Fruit fly (Drosophila melanogaster) whole organism, embryonic: ENCODE data around the gene TwdlQ.

Experiments used
- Abd-B ChIP-seq: fragments of 200-800 bp; sonication (Bioruptor generic); optimal IDR thresholded peaks from 2 replicates; lab custom pipeline; 2018; ENCODE audit warnings: missing biosample characterization, mild to moderate bottlenecking, missing genetic modification characterization, moderate library complexity
- Antp ChIP-seq: fragments of 200-800 bp; sonication (Bioruptor generic); optimal IDR thresholded peaks from 3 replicates; lab custom pipeline; 2016; ENCODE audit warnings: missing biosample characterization, missing genetic modification characterization
- Atf-2 ChIP-seq: fragments of 200-800 bp; sonication (Bioruptor generic); optimal IDR thresholded peaks from 2 replicates; lab custom pipeline; 2016; ENCODE audit warnings: missing biosample characterization, missing genetic modification characterization
- Atf6 ChIP-seq: fragments of 200-800 bp; sonication (Bioruptor generic); IDR thresholded peaks from 2 replicates; pipeline ENCODE4 v1.3.6; 2022; ENCODE audit warnings: missing biosample characterization, missing genetic modification characterization
- CG10209 ChIP-seq: fragments of 200-800 bp; sonication (Bioruptor generic); optimal IDR thresholded peaks from 3 replicates; lab custom pipeline; 2017; ENCODE audit warnings: missing biosample characterization, mild to moderate bottlenecking, missing genetic modification characterization, missing genetic modification reagents
- CG12391 ChIP-seq: fragments of 200-800 bp; sonication (Bioruptor generic); optimal IDR thresholded peaks from 3 replicates; lab custom pipeline; 2018; ENCODE audit warnings: missing biosample characterization, mild to moderate bottlenecking, missing genetic modification characterization, moderate library complexity
- CG12659 ChIP-seq: fragments of 200-800 bp; sonication (Bioruptor generic); optimal IDR thresholded peaks from 3 replicates; lab custom pipeline; 2017; ENCODE audit warnings: mild to moderate bottlenecking, missing biosample characterization, missing genetic modification reagents, missing genetic modification characterization
- CG13287 ChIP-seq: fragments of 200-800 bp; sonication (Bioruptor generic); IDR thresholded peaks from 2 replicates; pipeline ENCODE4 v1.3.6; 2022; ENCODE audit warnings: missing biosample characterization, missing genetic modification characterization; ENCODE audit not compliant: partially characterized antibody
- CG13296 ChIP-seq: fragments of 200-800 bp; sonication (Bioruptor generic); optimal IDR thresholded peaks from 3 replicates; lab custom pipeline; 2018; ENCODE audit warnings: missing biosample characterization, mild to moderate bottlenecking, missing genetic modification characterization
- CG14050 ChIP-seq: fragments of 200-800 bp; sonication (Bioruptor generic); IDR thresholded peaks from 3 replicates; pipeline ENCODE4 v1.3.6; 2022; ENCODE audit warnings: missing biosample characterization, missing genetic modification characterization
- CG14710 ChIP-seq: fragments of 200-800 bp; sonication (Bioruptor generic); optimal IDR thresholded peaks from 3 replicates; lab custom pipeline; 2019; ENCODE audit warnings: missing biosample characterization, mild to moderate bottlenecking, missing genetic modification characterization, moderate library complexity
- CG2120 ChIP-seq: fragments of 200-800 bp; sonication (Bioruptor generic); optimal IDR thresholded peaks from 3 replicates; lab custom pipeline; 2016; ENCODE audit warnings: missing biosample characterization, missing genetic modification characterization
- CG2129 ChIP-seq: fragments of 200-800 bp; sonication (Bioruptor generic); IDR thresholded peaks from 2 replicates; pipeline ENCODE4 v1.3.6; 2022; ENCODE audit warnings: missing biosample characterization, missing genetic modification characterization; ENCODE audit not compliant: partially characterized antibody
- CG2712 ChIP-seq: fragments of 200-800 bp; optimal IDR thresholded peaks from 3 replicates; lab custom pipeline; 2019; ENCODE audit warnings: missing biosample characterization, mild to moderate bottlenecking, missing genetic modification characterization, moderate library complexity
- CG31441 ChIP-seq: fragments of 200-800 bp; sonication (Bioruptor generic); IDR thresholded peaks from 2 replicates; pipeline ENCODE4 v1.3.6; 2022; ENCODE audit warnings: missing biosample characterization, missing genetic modification characterization
- CG4328 ChIP-seq: fragments of 200-800 bp; sonication (Bioruptor generic); optimal IDR thresholded peaks from 3 replicates; lab custom pipeline; 2017; ENCODE audit warnings: missing biosample characterization, missing genetic modification reagents, missing genetic modification characterization
- CG4404 ChIP-seq: fragments of 200-800 bp; sonication (Bioruptor generic); IDR thresholded peaks from 2 replicates; pipeline ENCODE4 v1.3.6; 2022; ENCODE audit warnings: missing biosample characterization, missing genetic modification characterization
- CG5953 ChIP-seq: fragments of 200-800 bp; sonication (Bioruptor generic); IDR thresholded peaks from 2 replicates; pipeline ENCODE4 v1.3.6; 2022; ENCODE audit warnings: missing biosample characterization, missing genetic modification characterization
- CG6791 ChIP-seq: fragments of 200-800 bp; sonication (Bioruptor generic); IDR thresholded peaks from 3 replicates; pipeline ENCODE4 v1.3.6; 2022; ENCODE audit warnings: missing biosample characterization, missing genetic modification characterization; ENCODE audit not compliant: partially characterized antibody
- CG9797 ChIP-seq: fragments of 200-800 bp; sonication (Bioruptor generic); optimal IDR thresholded peaks from 3 replicates; lab custom pipeline; 2018; ENCODE audit warnings: missing biosample characterization, mild to moderate bottlenecking, missing genetic modification characterization
- CG9932 ChIP-seq: fragments of 200-800 bp; sonication (Bioruptor generic); IDR thresholded peaks from 2 replicates; pipeline ENCODE4 v1.3.6; 2022; ENCODE audit warnings: missing biosample characterization, missing genetic modification characterization
- Dip3 ChIP-seq: fragments of 200-800 bp; sonication (Bioruptor generic); optimal IDR thresholded peaks from 3 replicates; lab custom pipeline; 2016; ENCODE audit warnings: missing biosample characterization, missing genetic modification characterization
- Eip74EF ChIP-seq, 2 experiments: fragments of 200-800 bp in 1 of 2; fragments of >200 bp in 1 of 2; sonication (Bioruptor generic) in 1 of 2; optimal IDR thresholded peaks; 2 replicates each; lab custom pipeline; 2017 to 2019; ENCODE audit warnings: missing biosample characterization in 2 of 2, missing genetic modification characterization in 2 of 2, mild to moderate bottlenecking in 1 of 2, moderate library complexity in 1 of 2
- Ets97D ChIP-seq: fragments of 200-800 bp; sonication (Bioruptor generic); optimal IDR thresholded peaks from 3 replicates; lab custom pipeline; 2016; ENCODE audit warnings: missing biosample characterization, missing genetic modification characterization
- Fer1 ChIP-seq: fragments of 200-800 bp; sonication (Bioruptor generic); optimal IDR thresholded peaks from 2 replicates; lab custom pipeline; 2017; ENCODE audit warnings: missing biosample characterization, mild to moderate bottlenecking, missing genetic modification characterization
- Hr3 ChIP-seq: fragments of 200-800 bp; sonication (Bioruptor generic); optimal IDR thresholded peaks from 3 replicates; lab custom pipeline; 2016; ENCODE audit warnings: missing biosample characterization, missing genetic modification characterization
- Med ChIP-seq: fragments of 200-800 bp; sonication (Bioruptor generic); peaks from one replicate; lab custom pipeline; 2016; ENCODE audit warnings: missing biosample characterization, missing genetic modification characterization, mild to moderate bottlenecking, inconsistent platforms, moderate library complexity
- NFAT ChIP-seq: fragments of 200-800 bp; sonication (Bioruptor generic); IDR thresholded peaks from 2 replicates; pipeline ENCODE4 v1.3.6; 2022; ENCODE audit warnings: missing biosample characterization, missing genetic modification characterization
- Pdp1 ChIP-seq, 2 experiments: fragments of 200-800 bp; sonication (Bioruptor generic); optimal IDR thresholded peaks; 3 replicates each; lab custom pipeline; 2016; ENCODE audit warnings: missing biosample characterization in 2 of 2, missing genetic modification characterization in 2 of 2, mild to moderate bottlenecking in 1 of 2, moderate library complexity in 1 of 2
- Rfx ChIP-seq: fragments of 200-800 bp; sonication (Bioruptor generic); IDR thresholded peaks from 2 replicates; pipeline ENCODE4 v1.3.6; 2022; ENCODE audit warnings: missing biosample characterization, missing genetic modification characterization
- Rx ChIP-seq: fragments of 200-800 bp; sonication (Bioruptor generic); IDR thresholded peaks from 2 replicates; pipeline ENCODE4 v1.3.6; 2022; ENCODE audit warnings: missing biosample characterization, missing genetic modification characterization
- Six4 ChIP-seq: fragments of 200-800 bp; sonication (Bioruptor generic); optimal IDR thresholded peaks from 2 replicates; lab custom pipeline; 2016; ENCODE audit warnings: missing biosample characterization, missing genetic modification characterization
- Stat92E ChIP-seq, 3 experiments: fragments of >200 bp in 2 of 3; fragments of 200-800 bp in 1 of 3; sonication (Bioruptor generic) in 1 of 3; optimal IDR thresholded peaks; 2 replicates each; lab custom pipeline; 2017 to 2019; ENCODE audit warnings: missing biosample characterization in 3 of 3, missing genetic modification characterization in 3 of 3, mild to moderate bottlenecking in 1 of 3, moderate library complexity in 1 of 3
- ato ChIP-seq: fragments of 200-800 bp; sonication (Bioruptor generic); IDR thresholded peaks from 2 replicates; pipeline ENCODE4 v1.3.6; 2022; ENCODE audit warnings: missing biosample characterization, missing genetic modification characterization; ENCODE audit not compliant: partially characterized antibody
- bbx ChIP-seq: fragments of 200-800 bp; sonication (Bioruptor generic); IDR thresholded peaks from 2 replicates; pipeline ENCODE4 v1.3.6; 2022; ENCODE audit warnings: missing biosample characterization, missing genetic modification characterization; ENCODE audit not compliant: partially characterized antibody
- dm ChIP-seq: fragments of 200-800 bp; sonication (Bioruptor generic); optimal IDR thresholded peaks from 3 replicates; lab custom pipeline; 2016; ENCODE audit warnings: missing biosample characterization, missing genetic modification characterization
- ems ChIP-seq: fragments of 200-800 bp; sonication (Bioruptor generic); optimal IDR thresholded peaks from 3 replicates; lab custom pipeline; 2016; ENCODE audit warnings: missing biosample characterization, missing genetic modification characterization
- eyg ChIP-seq: fragments of 200-800 bp; sonication (Bioruptor generic); optimal IDR thresholded peaks from 3 replicates; lab custom pipeline; 2016; ENCODE audit warnings: missing biosample characterization, missing genetic modification characterization
- gfzf ChIP-seq: fragments of 200-800 bp; sonication (Bioruptor generic); optimal IDR thresholded peaks from 2 replicates; lab custom pipeline; 2016; ENCODE audit warnings: missing biosample characterization, mild to moderate bottlenecking, missing genetic modification characterization, moderate library complexity
- hb ChIP-seq: fragments of 200-800 bp; sonication (Bioruptor generic); IDR thresholded peaks from 3 replicates; pipeline ENCODE4 v1.3.6; 2022; ENCODE audit warnings: missing biosample characterization, missing genetic modification characterization; ENCODE audit not compliant: partially characterized antibody
- hkb ChIP-seq, 2 experiments: fragments of 200-800 bp in 1 of 2; fragments of >200 bp in 1 of 2; sonication (Bioruptor generic) in 1 of 2; IDR thresholded peaks in 1 of 2; optimal IDR thresholded peaks in 1 of 2; 2 replicates each; pipeline versions ENCODE4 v1.3.6 to Lab custom; 2017 to 2022; ENCODE audit warnings: missing biosample characterization in 1 of 2, missing genetic modification characterization in 1 of 2
- nmo ChIP-seq: fragments of 200-800 bp; sonication (Bioruptor generic); optimal IDR thresholded peaks from 2 replicates; lab custom pipeline; 2018; ENCODE audit warnings: missing biosample characterization, mild to moderate bottlenecking, missing genetic modification characterization, moderate library complexity
- ro ChIP-seq: fragments of 200-800 bp; sonication (Bioruptor generic); IDR thresholded peaks from 2 replicates; pipeline ENCODE4 v1.3.6; 2022; ENCODE audit warnings: missing biosample characterization, missing genetic modification characterization
- salm ChIP-seq: fragments of 200-800 bp; sonication (Bioruptor generic); optimal IDR thresholded peaks from 2 replicates; lab custom pipeline; 2018; ENCODE audit warnings: missing biosample characterization, mild to moderate bottlenecking, missing genetic modification characterization
- sna ChIP-seq: fragments of 200-800 bp; sonication (Bioruptor generic); IDR thresholded peaks from 2 replicates; pipeline ENCODE4 v1.3.6; 2022; ENCODE audit warnings: missing biosample characterization, missing genetic modification characterization; ENCODE audit not compliant: partially characterized antibody
- ssp ChIP-seq: fragments of 200-800 bp; sonication (Bioruptor generic); IDR thresholded peaks from 2 replicates; pipeline ENCODE4 v1.3.6; 2022; ENCODE audit warnings: missing biosample characterization, missing genetic modification characterization
- trem ChIP-seq: fragments of 200-800 bp; optimal IDR thresholded peaks from 3 replicates; lab custom pipeline; 2019; ENCODE audit warnings: missing biosample characterization, mild to moderate bottlenecking, missing genetic modification characterization, moderate library complexity
- vnd ChIP-seq: fragments of 200-800 bp; sonication (Bioruptor generic); IDR thresholded peaks from 3 replicates; pipeline ENCODE4 v1.3.6; 2022; ENCODE audit warnings: missing biosample characterization, missing genetic modification characterization; ENCODE audit not compliant: partially characterized antibody

TwdlQ gene

DNA sequence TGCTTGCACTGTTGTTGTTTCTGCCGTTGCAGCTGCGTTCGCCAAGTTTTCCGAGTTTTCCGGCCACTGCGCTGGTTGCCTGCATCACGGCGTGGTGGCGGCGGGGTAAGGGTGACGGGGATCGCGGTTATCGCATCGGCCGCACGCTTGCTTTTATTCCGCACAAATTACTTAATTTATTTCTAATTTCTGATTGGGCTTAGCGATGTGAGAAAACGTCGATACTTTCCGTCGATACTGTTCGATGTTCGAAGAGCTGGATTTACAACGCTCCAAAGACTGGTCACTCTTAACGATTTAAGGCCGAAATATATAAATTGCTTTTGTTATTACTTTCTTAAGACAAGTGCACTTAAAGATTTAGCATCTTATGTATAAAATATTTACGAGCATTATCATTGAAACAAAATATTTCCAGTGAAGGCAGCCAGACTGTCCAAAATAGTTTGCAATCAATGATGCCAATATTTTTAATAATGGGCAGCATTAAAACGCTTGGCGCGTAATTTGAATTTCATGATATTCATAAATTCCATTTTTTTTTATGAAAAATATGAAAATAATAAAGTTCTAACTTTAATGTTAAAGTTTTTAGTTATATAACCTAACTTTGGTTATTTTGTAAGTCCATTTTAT is 31.7 kb upstream of the TwdlQ start, which contains the start of gene CG6420 (continued):
- peak; percentile 73 for TF ChIP-seq ato (GFP tag; lab: Robert Waterston, UW)
- TF ChIP-seq CG6791 (GFP tag; lab: Robert Waterston, UW), result peak; percentile 91
- TF ChIP-seq CG2120 (GFP tag; lab: Kevin White, UChicago), result no peak
- TF ChIP-seq CG31441 (GFP tag; lab: Robert Waterston, UW), result 0 out of 2 replicates have a peak, but pooled peaks have one; percentile 16
- TF ChIP-seq CG14710, result peak; percentile 41
- TF ChIP-seq CG2129 (GFP tag; lab: Robert Waterston, UW), result peak; percentile 57; the same call in 1 of the 2 replicates
- peak; percentile 76 for TF ChIP-seq vnd (GFP tag; lab: Robert Waterston, UW)
- TF ChIP-seq sna, result peak; percentile 82
- TF ChIP-seq ro (GFP tag; lab: Robert Waterston, UW), result no peak
- no peak for TF ChIP-seq CG13296 (GFP tag; lab: Kevin White, UChicago)
- no peak for TF ChIP-seq CG14050 (GFP tag; lab: Robert Waterston, UW)
- peak; percentile 90 for TF ChIP-seq CG13287 (GFP tag; lab: Robert Waterston, UW)
- TF ChIP-seq Dip3 (GFP tag; lab: Kevin White, UChicago), result no peak
- TF ChIP-seq Pdp1 (GFP tag; optimal IDR thresholded peaks at IDR 0.05; lab: Kevin White, UChicago), result peak in 1 of 2 experiments; percentile 51
- TF ChIP-seq Atf-2 (GFP tag; lab: Kevin White, UChicago), result no peak
- TF ChIP-seq eyg (GFP tag; lab: Kevin White, UChicago), result no peak
- no peak for TF ChIP-seq Six4 (GFP tag; lab: Kevin White, UChicago)
- TF ChIP-seq CG10209 (GFP tag; lab: Kevin White, UChicago), result no peak
- TF ChIP-seq CG12391 (tag; lab: Kevin White, UChicago), result peak; percentile 9
- peak; percentile 31; the same call in 1 of the 2 replicates for TF ChIP-seq Rfx (GFP tag; lab: Robert Waterston, UW)
- TF ChIP-seq bbx (GFP tag; lab: Robert Waterston, UW), result peak; percentile 88
- TF ChIP-seq salm (tag; lab: Kevin White, UChicago), result no peak
- peak; percentile 87 for TF ChIP-seq Med (GFP tag; lab: Kevin White, UChicago)
- no peak for TF ChIP-seq Rx (GFP tag; lab: Robert Waterston, UW)
- no peak for TF ChIP-seq CG9932 (GFP tag; lab: Robert Waterston, UW)
- no peak for TF ChIP-seq Antp
- no peak for TF ChIP-seq dm (GFP tag; lab: Kevin White, UChicago)
- peak; percentile 37 for TF ChIP-seq Abd-B (GFP tag; lab: Kevin White, UChicago)
- peak; percentile 73 for TF ChIP-seq nmo (GFP tag; lab: Kevin White, UChicago)
- no peak for TF ChIP-seq Hr3 (GFP tag; lab: Kevin White, UChicago)
- TF ChIP-seq ssp (GFP tag; lab: Robert Waterston, UW), result no peak
- TF ChIP-seq Atf6 (GFP tag; lab: Robert Waterston, UW), result no peak
- TF ChIP-seq CG2712 (tag; lab: Kevin White, UChicago), result peak; percentile 41
- peak; percentile 74 for TF ChIP-seq hb (GFP tag; lab: Robert Waterston, UW)
- TF ChIP-seq CG4404, result no peak
- peak; percentile 83 for TF ChIP-seq hkb (optimal IDR thresholded peaks at IDR 0.05; lab: Kevin White, UChicago)
- TF ChIP-seq hkb (GFP tag; IDR thresholded peaks at IDR 0.05; lab: Robert Waterston, UW), result no peak
- peak; percentile 55 for TF ChIP-seq CG9797 (GFP tag; lab: Kevin White, UChicago)
- peak; percentile 69 for TF ChIP-seq Ets97D
- TF ChIP-seq NFAT (GFP tag; lab: Robert Waterston, UW), result no peak
- peak in 1 of 3 experiments; percentile 32 for TF ChIP-seq Stat92E (GFP tag; optimal IDR thresholded peaks at IDR 0.05; lab: Kevin White, UChicago)
- no peak for TF ChIP-seq ems (GFP tag; lab: Kevin White, UChicago)
- peak; percentile 82 for TF ChIP-seq gfzf (GFP tag; lab: Kevin White, UChicago)
- peak; percentile 60 for TF ChIP-seq CG12659 (GFP tag; lab: Kevin White, UChicago)
- TF ChIP-seq Eip74EF (GFP tag; optimal IDR thresholded peaks at IDR 0.05; lab: Kevin White, UChicago), result no peak
- no peak for TF ChIP-seq Fer1 (GFP tag; lab: Kevin White, UChicago)
- peak; percentile 27 for TF ChIP-seq trem
- TF ChIP-seq CG5953 (GFP tag; lab: Robert Waterston, UW), result no peak
- TF ChIP-seq CG4328 (GFP tag; lab: Kevin White, UChicago), result no peak
